Worm (Caenorhabditis elegans) whole organism, midembryonic: ENCODE data around the gene evl-14.

Experiments used
- T22C8.4 ChIP-seq: fragments of 200-800 bp; sonication (Bioruptor generic); IDR thresholded peaks from 2 replicates; pipeline ENCODE4 v1.3.6; 2022; ENCODE audit warnings: missing genetic modification characterization, missing compliant biosample characterization
- cog-1 ChIP-seq: sonication (generic microtip); optimal IDR thresholded peaks from 2 replicates; lab custom pipeline; 2016; ENCODE audit warnings: missing genetic modification characterization, missing compliant biosample characterization
- flt-1 ChIP-seq: fragments of 200-800 bp; sonication (Bioruptor generic); IDR thresholded peaks from 2 replicates; pipeline ENCODE4 v1.3.6; 2022; ENCODE audit warnings: missing genetic modification characterization, missing compliant biosample characterization
- klf-2 ChIP-seq: fragments of 200-800 bp; sonication (Bioruptor generic); conservative IDR thresholded peaks from 2 replicates; pipeline ENCODE4 v1.3.6; 2022; ENCODE audit warnings: missing genetic modification reagents, missing genetic modification characterization, missing compliant biosample characterization
- ref-1 ChIP-seq: fragments of 200-800 bp; sonication (Bioruptor generic); conservative IDR thresholded peaks from 2 replicates; pipeline ENCODE4 v1.3.6; 2022; ENCODE audit warnings: missing genetic modification reagents, missing genetic modification characterization, missing compliant biosample characterization
- tab-1 ChIP-seq: fragments of 200-800 bp; sonication (Bioruptor generic); IDR thresholded peaks from 2 replicates; pipeline ENCODE4 v1.3.6; 2022; ENCODE audit warnings: missing genetic modification characterization, missing compliant biosample characterization
- ztf-23 ChIP-seq: fragments of 200-800 bp; sonication (Bioruptor generic); IDR thresholded peaks from 2 replicates; pipeline ENCODE4 v1.3.6; 2022; ENCODE audit warnings: missing genetic modification reagents, missing genetic modification characterization, missing compliant biosample characterization
- ztf-29 ChIP-seq: fragments of 200-800 bp; sonication (Bioruptor generic); IDR thresholded peaks from 2 replicates; pipeline ENCODE4 v1.3.6; 2022; ENCODE audit warnings: missing genetic modification reagents, missing genetic modification characterization, missing compliant biosample characterization

DNA sequence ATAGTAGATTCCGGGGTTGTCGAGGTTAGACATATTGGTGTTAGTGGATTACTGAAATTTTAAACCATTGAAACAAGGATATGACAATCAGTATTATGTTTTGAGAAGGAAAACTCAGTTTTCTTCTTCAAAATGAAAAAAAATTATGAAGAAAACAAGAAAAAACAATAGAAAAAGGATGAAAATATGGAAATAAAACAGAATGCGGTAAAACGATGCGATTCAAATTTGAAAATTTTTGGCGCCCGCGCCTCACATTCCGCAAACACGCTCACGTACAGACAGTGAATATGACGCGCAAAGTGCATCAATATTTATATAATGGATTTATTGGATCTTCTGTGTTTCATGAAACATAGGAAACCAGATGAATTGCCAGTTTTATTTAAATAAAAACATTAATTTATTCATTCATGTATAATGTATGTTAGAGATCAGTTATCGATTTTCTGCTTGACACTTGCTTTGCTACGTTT lies 21.7 kb downstream of the evl-14 start, which contains the start of gene mcm-5:
- TF ChIP-seq T22C8.4 (GFP tag; lab: Robert Waterston, UW) (no peak), cog-1 (tag; lab: Kevin White, UChicago) (no peak), tab-1 (no peak), flt-1 (GFP tag; lab: Robert Waterston, UW) (no peak), ztf-29 (GFP tag; lab: Robert Waterston, UW) (no peak), klf-2 (no peak), ref-1 (GFP tag; lab: Robert Waterston, UW) (no peak), ztf-23 (no peak)
